Worm (Caenorhabditis elegans) whole organism, L3 larva: ENCODE data around the gene snpc-1.3.

Source experiments
- ZK546.5 ChIP-seq: sonication (generic microtip); optimal IDR thresholded peaks from 2 replicates; lab custom pipeline; 2017; ENCODE audit warnings: missing biosample characterization, missing genetic modification characterization
- egl-27 ChIP-seq: sonication (generic microtip); optimal IDR thresholded peaks from 4 replicates; lab custom pipeline; 2017; ENCODE audit warnings: missing biosample characterization, missing genetic modification reagents, missing genetic modification characterization
- sea-2 ChIP-seq: fragments of 150-350 bp; sonication (generic microtip); optimal IDR thresholded peaks from 4 replicates; lab custom pipeline; 2014; ENCODE audit warnings: missing biosample characterization, missing genetic modification reagents, missing genetic modification characterization

ce11 chrV:5482315-5482714 is 43.3 kb upstream of the snpc-1.3 start, which contains the start of gene srg-66:
- TF ChIP-seq sea-2 (GFP tag; lab: Kevin White, UChicago) (no peak), ZK546.5 (tag; lab: Kevin White, UChicago) (no peak), egl-27 (tag; lab: Kevin White, UChicago) (no peak)
